Worm (Caenorhabditis elegans): ENCODE data around the gene srh-264.

DNA sequence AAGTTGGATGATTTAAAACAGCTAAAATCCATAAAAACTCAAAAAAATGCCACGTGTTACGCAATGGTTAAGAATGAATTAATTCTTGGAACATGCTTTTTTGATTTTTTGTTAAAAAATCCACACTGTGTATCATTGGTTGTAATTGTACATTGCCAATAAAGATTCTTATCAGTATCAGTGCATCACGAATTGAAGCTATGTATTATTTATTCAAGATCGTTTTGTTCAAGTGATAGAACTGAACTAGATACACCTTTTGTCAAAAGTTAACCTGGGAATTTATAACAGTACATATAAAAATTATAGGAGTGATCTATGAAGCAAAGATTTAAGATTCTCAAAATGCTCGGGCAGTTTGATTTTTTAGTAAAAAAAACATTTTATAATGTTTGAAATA is 20.7 kb downstream of the srh-264 start:
- TF ChIP-seq blmp-1 (tag; optimal IDR thresholded peaks at IDR 0.05; ENCODE audit: insufficient read depth), result no peak
- TF ChIP-seq ceh-82 (tag; optimal IDR thresholded peaks at IDR 0.05), result no peak
- TF ChIP-seq nhr-11 (tag; optimal IDR thresholded peaks at IDR 0.05), result no peak
- no peak for TF ChIP-seq snpc-4 (tag; optimal IDR thresholded peaks at IDR 0.05)
- TF ChIP-seq nhr-25 (tag; optimal IDR thresholded peaks at IDR 0.05), result no peak
- no peak for TF ChIP-seq ama-1 (optimal IDR thresholded peaks at IDR 0.05)
- TF ChIP-seq ztf-11 (tag; optimal IDR thresholded peaks at IDR 0.05), result no peak
- no peak for TF ChIP-seq R02D3.7 (tag; optimal IDR thresholded peaks at IDR 0.05)

Measured in whole organism, L2 larva.